Worm (Caenorhabditis elegans) whole organism, midembryonic: ENCODE measurements around the gene efl-3.

ENCODE experiments used
- T22C8.4 ChIP-seq: fragments of 200-800 bp; sonication (Bioruptor generic); IDR thresholded peaks from 2 replicates; pipeline ENCODE4 v1.3.6; 2022; ENCODE audit warnings: missing genetic modification characterization, missing compliant biosample characterization
- cog-1 ChIP-seq: sonication (generic microtip); optimal IDR thresholded peaks from 2 replicates; lab custom pipeline; 2016; ENCODE audit warnings: missing genetic modification characterization, missing compliant biosample characterization
- klf-2 ChIP-seq: fragments of 200-800 bp; sonication (Bioruptor generic); conservative IDR thresholded peaks from 2 replicates; pipeline ENCODE4 v1.3.6; 2022; ENCODE audit warnings: missing genetic modification reagents, missing genetic modification characterization, missing compliant biosample characterization
- ref-1 ChIP-seq: fragments of 200-800 bp; sonication (Bioruptor generic); conservative IDR thresholded peaks from 2 replicates; pipeline ENCODE4 v1.3.6; 2022; ENCODE audit warnings: missing genetic modification reagents, missing genetic modification characterization, missing compliant biosample characterization

- TF ChIP-seq ref-1 (GFP tag; lab: Robert Waterston, UW) (no peak), klf-2 (GFP tag; lab: Robert Waterston, UW) (no peak), T22C8.4 (GFP tag; lab: Robert Waterston, UW) (no peak), cog-1 (tag; lab: Kevin White, UChicago) (no peak)
Observed at ce11 chrII:8456094-8456493, 43.6 kb downstream of the efl-3 start, which contains the start of gene F22B5.6.
